Fruit fly (Drosophila melanogaster) whole organism, pupa: ENCODE measurements around the gene CG8260.

Experiments
- CG10348 ChIP-seq: fragments of 200-800 bp; sonication (Bioruptor generic); IDR thresholded peaks from 2 replicates; pipeline ENCODE4 v1.3.6; 2022; ENCODE audit warnings: missing biosample characterization, missing genetic modification characterization
- CG12605 ChIP-seq: fragments of 200-800 bp; sonication (Bioruptor generic); IDR thresholded peaks from 2 replicates; pipeline ENCODE4 v1.3.6; 2022; ENCODE audit warnings: missing biosample characterization, missing genetic modification characterization
- CG13204 ChIP-seq: fragments of 200-800 bp; sonication (Bioruptor generic); optimal IDR thresholded peaks from 2 replicates; lab custom pipeline; 2018; ENCODE audit warnings: missing biosample characterization, mild to moderate bottlenecking, missing genetic modification characterization, moderate library complexity
- CG14655 ChIP-seq: fragments of 200-800 bp; sonication (Bioruptor generic); optimal IDR thresholded peaks from 3 replicates; lab custom pipeline; 2017; ENCODE audit warnings: mild to moderate bottlenecking, missing biosample characterization, missing genetic modification reagents, missing genetic modification characterization
- CG15710 ChIP-seq: fragments of 200-800 bp; sonication (Bioruptor generic); optimal IDR thresholded peaks from 2 replicates; lab custom pipeline; 2018; ENCODE audit warnings: missing biosample characterization, mild to moderate bottlenecking, missing genetic modification characterization, moderate library complexity
- CG17806 ChIP-seq: fragments of 200-800 bp; sonication (Bioruptor generic); optimal IDR thresholded peaks from 2 replicates; lab custom pipeline; 2018; ENCODE audit warnings: missing biosample characterization, mild to moderate bottlenecking, missing genetic modification characterization, moderate library complexity
- CG32121 ChIP-seq: fragments of 200-800 bp; sonication (Bioruptor generic); IDR thresholded peaks from 2 replicates; pipeline ENCODE4 v1.3.6; 2022; ENCODE audit warnings: missing biosample characterization, missing genetic modification characterization
- CG34367 ChIP-seq: fragments of 200-800 bp; sonication (Bioruptor generic); optimal IDR thresholded peaks from 2 replicates; lab custom pipeline; 2018; ENCODE audit warnings: missing biosample characterization, mild to moderate bottlenecking, missing genetic modification characterization
- CG4496 ChIP-seq: fragments of 200-800 bp; sonication (Bioruptor generic); IDR thresholded peaks from 3 replicates; pipeline ENCODE4 v1.3.6; 2022; ENCODE audit warnings: missing biosample characterization, missing genetic modification characterization
- CG8159 ChIP-seq: fragments of 200-800 bp; sonication (Bioruptor generic); optimal IDR thresholded peaks from 3 replicates; lab custom pipeline; 2018; ENCODE audit warnings: missing biosample characterization, mild to moderate bottlenecking, missing genetic modification characterization, moderate library complexity
- CG8301 ChIP-seq: fragments of 200-800 bp; sonication (Bioruptor generic); optimal IDR thresholded peaks from 2 replicates; lab custom pipeline; 2018; ENCODE audit warnings: missing biosample characterization, mild to moderate bottlenecking, missing genetic modification characterization
- CG9948 ChIP-seq: fragments of 200-800 bp; sonication (Bioruptor generic); optimal IDR thresholded peaks from 2 replicates; lab custom pipeline; 2018; ENCODE audit warnings: missing biosample characterization, mild to moderate bottlenecking, missing genetic modification characterization, moderate library complexity
- D1 ChIP-seq: fragments of 200-800 bp; sonication (Bioruptor generic); optimal IDR thresholded peaks from 2 replicates; lab custom pipeline; 2018; ENCODE audit warnings: missing biosample characterization, mild to moderate bottlenecking, missing genetic modification characterization, moderate library complexity
- EcR ChIP-seq: fragments of 200-800 bp; sonication (Bioruptor generic); optimal IDR thresholded peaks from 3 replicates; lab custom pipeline; 2019; ENCODE audit warnings: missing biosample characterization, missing genetic modification characterization, mild to moderate bottlenecking, moderate library complexity, missing genetic modification reagents
- Ets98B ChIP-seq: fragments of 200-800 bp; sonication (Bioruptor generic); IDR thresholded peaks from 2 replicates; pipeline ENCODE4 v1.3.6; 2022; ENCODE audit warnings: missing biosample characterization, missing genetic modification characterization
- Pif1A ChIP-seq: fragments of 200-800 bp; sonication (Bioruptor generic); optimal IDR thresholded peaks from 3 replicates; lab custom pipeline; 2016; ENCODE audit warnings: missing biosample characterization, missing genetic modification characterization
- Pif1B ChIP-seq: fragments of 200-800 bp; sonication (Bioruptor generic); optimal IDR thresholded peaks from 3 replicates; lab custom pipeline; 2016; ENCODE audit warnings: missing biosample characterization, missing genetic modification characterization
- Snoo ChIP-seq: fragments of 200-800 bp; sonication (Bioruptor generic); optimal IDR thresholded peaks from 3 replicates; lab custom pipeline; 2017; ENCODE audit warnings: missing biosample characterization, mild to moderate bottlenecking, missing genetic modification characterization, inconsistent platforms
- fd96Ca ChIP-seq: fragments of 200-800 bp; sonication (Bioruptor generic); IDR thresholded peaks from 3 replicates; pipeline ENCODE4 v1.3.6; 2022; ENCODE audit warnings: missing biosample characterization, missing genetic modification characterization
- gl ChIP-seq: fragments of 200-800 bp; sonication (Bioruptor generic); optimal IDR thresholded peaks from 2 replicates; lab custom pipeline; 2018; ENCODE audit warnings: missing biosample characterization, mild to moderate bottlenecking, missing genetic modification characterization
- rn ChIP-seq: fragments of 200-800 bp; sonication (Bioruptor generic); IDR thresholded peaks from 2 replicates; pipeline ENCODE4 v1.3.6; 2022; ENCODE audit warnings: missing biosample characterization, missing genetic modification characterization

CG8260 gene

dm6 chrX:15740881-15741280 lies 15.2 kb upstream of the CG8260 start:
- TF ChIP-seq EcR (GFP tag; lab: Kevin White, UChicago), result no peak
- no peak for TF ChIP-seq CG13204 (GFP tag; lab: Kevin White, UChicago)
- no peak for TF ChIP-seq rn (GFP tag; lab: Robert Waterston, UW)
- TF ChIP-seq CG4496, result no peak
- no peak for TF ChIP-seq CG9948
- no peak for TF ChIP-seq CG12605 (GFP tag; lab: Robert Waterston, UW)

- TF ChIP-seq CG8159 (tag; lab: Kevin White, UChicago), result no peak
- TF ChIP-seq fd96Ca (GFP tag; lab: Robert Waterston, UW), result no peak
- no peak for TF ChIP-seq gl (tag; lab: Kevin White, UChicago)
- no peak for TF ChIP-seq CG4496
- no peak for TF ChIP-seq CG17806
- no peak for TF ChIP-seq CG10348 (GFP tag; lab: Robert Waterston, UW)
- TF ChIP-seq CG9948, result no peak
- TF ChIP-seq CG13204 (GFP tag; lab: Kevin White, UChicago), result no peak
- TF ChIP-seq CG12605 (GFP tag; lab: Robert Waterston, UW), result no peak
- no peak for TF ChIP-seq EcR (GFP tag; lab: Kevin White, UChicago)
- no peak for TF ChIP-seq rn (GFP tag; lab: Robert Waterston, UW)
- no peak for TF ChIP-seq Pif1B
- no peak for TF ChIP-seq CG15710 (tag; lab: Kevin White, UChicago)
- no peak for TF ChIP-seq Ets98B (GFP tag; lab: Robert Waterston, UW)
- TF ChIP-seq D1, result no peak
- TF ChIP-seq Snoo, result no peak
- TF ChIP-seq CG32121 (GFP tag; lab: Robert Waterston, UW), result no peak
- no peak for TF ChIP-seq CG8301 (tag; lab: Kevin White, UChicago)
Observed at dm6 chrX:15745905-15746681, 10.0 kb upstream of the CG8260 start, which contains the start of the genes CG8944 and CCT6. Gene CG8944, minus strand, starts transcription at chrX:15746231. Gene CCT6, plus strand, starts transcription at chrX:15746648.

dm6 chrX:15746682-15747196 lies 9.4 kb upstream of the CG8260 start:
- TF ChIP-seq Pif1A (GFP tag; lab: Kevin White, UChicago) (no peak), CG17806 (no peak), gl (tag; lab: Kevin White, UChicago) (no peak), CG32121 (GFP tag; lab: Robert Waterston, UW) (no peak)

dm6 chrX:15748945-15749344 lies 7.2 kb upstream of the CG8260 start, which contains the start of gene Mvd:
Gene Mvd, plus strand, starts transcription at chrX:15749166.
- TF ChIP-seq Pif1A (GFP tag; lab: Kevin White, UChicago) (no peak), rn (GFP tag; lab: Robert Waterston, UW) (no peak), CG32121 (GFP tag; lab: Robert Waterston, UW) (no peak), CG4496 (no peak), Ets98B (GFP tag; lab: Robert Waterston, UW) (no peak), fd96Ca (GFP tag; lab: Robert Waterston, UW) (no peak), CG12605 (GFP tag; lab: Robert Waterston, UW) (no peak), Pif1B (no peak), CG34367 (tag; lab: Kevin White, UChicago) (no peak), CG17806 (no peak), CG13204 (GFP tag; lab: Kevin White, UChicago) (no peak), CG14655 (GFP tag; lab: Kevin White, UChicago) (no peak), CG15710 (tag; lab: Kevin White, UChicago) (no peak), CG8159 (tag; lab: Kevin White, UChicago) (no peak), gl (tag; lab: Kevin White, UChicago) (no peak), CG10348 (GFP tag; lab: Robert Waterston, UW) (no peak), CG9948 (no peak), D1 (no peak), Snoo (no peak)
- TF ChIP-seq, all 21 proteins: peak for 0

dm6 chrX:15758692-15759240 lies 2.6 kb downstream of the CG8260 start:
- no peak for TF ChIP-seq fd96Ca (GFP tag; lab: Robert Waterston, UW)
- no peak for TF ChIP-seq rn (GFP tag; lab: Robert Waterston, UW)
- TF ChIP-seq CG17806, result no peak
- no peak for TF ChIP-seq Snoo
- no peak for TF ChIP-seq D1
- TF ChIP-seq Ets98B (GFP tag; lab: Robert Waterston, UW), result no peak
- no peak for TF ChIP-seq CG12605 (GFP tag; lab: Robert Waterston, UW)
- TF ChIP-seq CG8159 (tag; lab: Kevin White, UChicago), result no peak
- no peak for TF ChIP-seq CG32121 (GFP tag; lab: Robert Waterston, UW)
- no peak for TF ChIP-seq CG9948
- TF ChIP-seq CG8301 (tag; lab: Kevin White, UChicago), result no peak
- TF ChIP-seq CG34367 (tag; lab: Kevin White, UChicago), result no peak
- TF ChIP-seq CG15710 (tag; lab: Kevin White, UChicago), result no peak
- no peak for TF ChIP-seq CG13204 (GFP tag; lab: Kevin White, UChicago)
